Worm (Caenorhabditis elegans) whole organism, young adult: ENCODE measurements around the gene gcn-1.
A peak's percentile ranks its signal among the peaks of the same experiment; 100 is the strongest.

Source experiments
- B0336.3 ChIP-seq: fragments of 200-800 bp; sonication (Bioruptor generic); IDR thresholded peaks from 2 replicates; pipeline ENCODE4 v1.3.6; 2022; ENCODE audit warnings: missing genetic modification characterization, missing compliant biosample characterization
- C17E4.6 ChIP-seq: fragments of 200-800 bp; sonication (Bioruptor generic); IDR thresholded peaks from 2 replicates; pipeline ENCODE4 v1.3.6; 2022; ENCODE audit warnings: missing genetic modification reagents, missing genetic modification characterization, missing compliant biosample characterization
- D2030.7 ChIP-seq: fragments of 200-800 bp; sonication (Bioruptor generic); IDR thresholded peaks from 2 replicates; pipeline ENCODE4 v1.3.6; 2022; ENCODE audit warnings: missing genetic modification reagents, missing genetic modification characterization, missing compliant biosample characterization
- F22D6.2 ChIP-seq: sonication (generic microtip); optimal IDR thresholded peaks from 2 replicates; lab custom pipeline; 2016; ENCODE audit warnings: mild to moderate bottlenecking, missing genetic modification characterization, missing compliant biosample characterization
- F33H1.4 ChIP-seq: fragments of 200-800 bp; sonication (Bioruptor generic); IDR thresholded peaks from 2 replicates; pipeline ENCODE4 v1.3.6; 2022; ENCODE audit warnings: missing genetic modification reagents, missing genetic modification characterization, missing compliant biosample characterization
- F57C9.4 ChIP-seq: sonication (generic microtip); optimal IDR thresholded peaks from 2 replicates; lab custom pipeline; 2017; ENCODE audit warnings: mild to moderate bottlenecking, missing genetic modification characterization, missing compliant biosample characterization
- K11D2.4 ChIP-seq: fragments of 200-800 bp; sonication (Bioruptor generic); IDR thresholded peaks from 2 replicates; pipeline ENCODE4 v1.3.6; 2022; ENCODE audit warnings: missing genetic modification reagents, missing genetic modification characterization, missing compliant biosample characterization
- Y53G8AR.9 ChIP-seq: fragments of 200-800 bp; sonication (Bioruptor generic); conservative IDR thresholded peaks from 2 replicates; pipeline ENCODE4 v1.3.6; 2022; ENCODE audit warnings: missing genetic modification reagents, missing genetic modification characterization, missing compliant biosample characterization
- Y79H2A.3 ChIP-seq: fragments of 200-800 bp; sonication (Bioruptor generic); conservative IDR thresholded peaks from 2 replicates; pipeline ENCODE4 v1.3.6; 2022; ENCODE audit warnings: missing genetic modification reagents, missing genetic modification characterization, missing compliant biosample characterization
- ZK185.1 ChIP-seq: sonication (generic microtip); optimal IDR thresholded peaks from 2 replicates; lab custom pipeline; 2016; ENCODE audit warnings: mild to moderate bottlenecking, missing genetic modification characterization, missing compliant biosample characterization; ENCODE audit not compliant: poor library complexity, severe bottlenecking
- akir-1 ChIP-seq: fragments of 200-800 bp; sonication (Bioruptor generic); optimal IDR thresholded peaks from 2 replicates; lab custom pipeline; 2018; ENCODE audit warnings: mild to moderate bottlenecking, missing genetic modification characterization, moderate library complexity, missing compliant biosample characterization
- ama-1 ChIP-seq, 3 experiments: fragments of 150-350 bp in 1 of 3; sonication (generic microtip) in 2 of 3; optimal IDR thresholded peaks; 2 replicates each; lab custom pipeline; 2014 to 2018; ENCODE audit warnings: missing biosample characterization in 2 of 3, missing genetic modification characterization in 2 of 3, missing genetic modification reagents in 2 of 3
- aptf-2 ChIP-seq: fragments of 200-800 bp; sonication (Bioruptor generic); conservative IDR thresholded peaks from 2 replicates; pipeline ENCODE4 v1.3.6; 2022; ENCODE audit warnings: missing genetic modification reagents, missing genetic modification characterization, missing compliant biosample characterization
- bed-2 ChIP-seq: fragments of 200-800 bp; sonication (Bioruptor generic); IDR thresholded peaks from 2 replicates; pipeline ENCODE4 v1.3.6; 2022; ENCODE audit warnings: missing genetic modification reagents, missing genetic modification characterization, missing compliant biosample characterization
- ccch-3 ChIP-seq: fragments of 200-800 bp; sonication (Bioruptor generic); optimal IDR thresholded peaks from 2 replicates; lab custom pipeline; 2018; ENCODE audit warnings: mild to moderate bottlenecking, missing genetic modification characterization, missing compliant biosample characterization
- cebp-1 ChIP-seq, 2 experiments: fragments of 200-800 bp in 1 of 2; sonication (Bioruptor generic) in 1 of 2; sonication (generic microtip) in 1 of 2; IDR thresholded peaks in 1 of 2; optimal IDR thresholded peaks in 1 of 2; 2 replicates each; pipeline versions ENCODE4 v1.3.6 to Lab custom; 2017 to 2022; ENCODE audit warnings: missing compliant biosample characterization in 2 of 2, missing genetic modification characterization in 2 of 2, mild to moderate bottlenecking in 1 of 2, missing genetic modification reagents in 1 of 2, moderate library complexity in 1 of 2
- ceh-58 ChIP-seq: fragments of 200-800 bp; sonication (Bioruptor generic); IDR thresholded peaks from 2 replicates; pipeline ENCODE4 v1.3.6; 2022; ENCODE audit warnings: missing genetic modification characterization, missing compliant biosample characterization
- chd-7 ChIP-seq: sonication (generic microtip); optimal IDR thresholded peaks from 2 replicates; lab custom pipeline; 2016; ENCODE audit warnings: mild to moderate bottlenecking, missing genetic modification characterization, moderate library complexity, missing compliant biosample characterization
- dox-1 ChIP-seq: fragments of 200-800 bp; sonication (Bioruptor generic); IDR thresholded peaks from 2 replicates; pipeline ENCODE4 v1.3.6; 2022; ENCODE audit warnings: missing genetic modification reagents, missing genetic modification characterization, missing compliant biosample characterization
- dpl-1 ChIP-seq: fragments of 150-350 bp; optimal IDR thresholded peaks from 2 replicates; lab custom pipeline; 2014; ENCODE audit warnings: missing biosample characterization, missing genetic modification reagents, missing genetic modification characterization
- efl-1 ChIP-seq: fragments of 150-350 bp; optimal IDR thresholded peaks from 2 replicates; lab custom pipeline; 2014; ENCODE audit warnings: missing biosample characterization, missing genetic modification reagents, missing genetic modification characterization
- egl-18 ChIP-seq: fragments of 200-800 bp; sonication (Bioruptor generic); IDR thresholded peaks from 2 replicates; pipeline ENCODE4 v1.3.6; 2022; ENCODE audit warnings: missing genetic modification reagents, missing genetic modification characterization, missing compliant biosample characterization
- him-1 ChIP-seq: sonication (generic microtip); optimal IDR thresholded peaks from 2 replicates; lab custom pipeline; 2016; ENCODE audit warnings: missing genotype, missing genetic modification reagents, missing genetic modification characterization, missing compliant biosample characterization
- hlh-26 ChIP-seq: fragments of 200-800 bp; sonication (Bioruptor generic); conservative IDR thresholded peaks from 2 replicates; pipeline ENCODE4 v1.3.6; 2022; ENCODE audit warnings: missing genetic modification reagents, missing genetic modification characterization, missing compliant biosample characterization
- hmg-1.2 ChIP-seq: fragments of 200-800 bp; sonication (Bioruptor generic); IDR thresholded peaks from 2 replicates; pipeline ENCODE4 v1.3.6; 2022; ENCODE audit warnings: missing genetic modification reagents, missing genetic modification characterization, missing compliant biosample characterization
- lin-35 ChIP-seq, 3 experiments: fragments of 150-350 bp in 2 of 3; sonication (generic microtip) in 1 of 3; optimal IDR thresholded peaks; 2 replicates each; lab custom pipeline; 2014 to 2018; ENCODE audit warnings: missing biosample characterization in 3 of 3, missing genetic modification characterization in 3 of 3, missing genetic modification reagents in 3 of 3
- lin-40 ChIP-seq: sonication (generic microtip); optimal IDR thresholded peaks from 2 replicates; lab custom pipeline; 2016; ENCODE audit warnings: missing genetic modification characterization, mild to moderate bottlenecking, missing compliant biosample characterization, missing genotype, missing genetic modification reagents
- lin-54 ChIP-seq: fragments of 200-800 bp; sonication (Bioruptor generic); optimal IDR thresholded peaks from 2 replicates; lab custom pipeline; 2018; ENCODE audit warnings: mild to moderate bottlenecking, missing genetic modification characterization, missing compliant biosample characterization
- lsl-1 ChIP-seq: fragments of 200-800 bp; sonication (Bioruptor generic); optimal IDR thresholded peaks from 2 replicates; lab custom pipeline; 2018; ENCODE audit warnings: mild to moderate bottlenecking, missing genetic modification characterization, moderate library complexity, missing compliant biosample characterization
- madf-6 ChIP-seq: fragments of 200-800 bp; sonication (Bioruptor generic); IDR thresholded peaks from 2 replicates; pipeline ENCODE4 v1.3.6; 2022; ENCODE audit warnings: missing genetic modification reagents, missing genetic modification characterization, missing compliant biosample characterization
- madf-8 ChIP-seq: fragments of 200-800 bp; sonication (Bioruptor generic); conservative IDR thresholded peaks from 2 replicates; pipeline ENCODE4 v1.3.6; 2022; ENCODE audit warnings: missing genetic modification reagents, missing genetic modification characterization, missing compliant biosample characterization
- mcd-1 ChIP-seq: fragments of 200-800 bp; sonication (Bioruptor generic); IDR thresholded peaks from 2 replicates; pipeline ENCODE4 v1.3.6; 2022; ENCODE audit warnings: missing genetic modification reagents, missing genetic modification characterization, missing compliant biosample characterization
- mes-4 ChIP-seq: sonication (generic microtip); optimal IDR thresholded peaks from 2 replicates; lab custom pipeline; 2016; ENCODE audit warnings: missing genotype, missing genetic modification characterization, missing compliant biosample characterization
- mxl-1 ChIP-seq: sonication (generic microtip); optimal IDR thresholded peaks from 2 replicates; lab custom pipeline; 2016; ENCODE audit warnings: missing genetic modification characterization, missing compliant biosample characterization
- nfyb-1 ChIP-seq: fragments of 200-800 bp; sonication (Bioruptor generic); IDR thresholded peaks from 2 replicates; pipeline ENCODE4 v1.3.6; 2022; ENCODE audit warnings: missing genetic modification reagents, missing genetic modification characterization, missing compliant biosample characterization
- nhr-90 ChIP-seq: sonication (generic microtip); optimal IDR thresholded peaks from 2 replicates; lab custom pipeline; 2016; ENCODE audit warnings: missing genotype, mild to moderate bottlenecking, missing genetic modification characterization, missing compliant biosample characterization
- pbrm-1 ChIP-seq: fragments of 200-800 bp; sonication (Bioruptor generic); IDR thresholded peaks from 2 replicates; pipeline ENCODE4 v1.3.6; 2022; ENCODE audit warnings: missing genetic modification reagents, missing genetic modification characterization, missing compliant biosample characterization
- rcor-1 ChIP-seq: fragments of 200-800 bp; sonication (Bioruptor generic); IDR thresholded peaks from 2 replicates; pipeline ENCODE4 v1.3.6; 2022; ENCODE audit warnings: missing genetic modification reagents, missing genetic modification characterization, missing compliant biosample characterization
- snpc-1.3 ChIP-seq: sonication (generic microtip); optimal IDR thresholded peaks from 2 replicates; lab custom pipeline; 2017; ENCODE audit warnings: missing genetic modification characterization, mild to moderate bottlenecking, missing compliant biosample characterization, antibody characterized with exemption, moderate library complexity, missing genotype, missing genetic modification reagents; ENCODE audit not compliant: insufficient read depth
- snpc-3.4 ChIP-seq: sonication (generic microtip); optimal IDR thresholded peaks from 2 replicates; lab custom pipeline; 2017; ENCODE audit warnings: missing genetic modification characterization, mild to moderate bottlenecking, missing compliant biosample characterization, antibody characterized with exemption, moderate library complexity, missing genotype, missing genetic modification reagents
- tbp1 ChIP-seq: fragments of 200-800 bp; sonication (Bioruptor generic); optimal IDR thresholded peaks from 2 replicates; lab custom pipeline; 2018; ENCODE audit warnings: mild to moderate bottlenecking, missing genetic modification characterization, missing compliant biosample characterization
- unc-130 ChIP-seq: sonication (generic microtip); optimal IDR thresholded peaks from 2 replicates; lab custom pipeline; 2016; ENCODE audit warnings: missing genetic modification reagents, missing genetic modification characterization, missing compliant biosample characterization
- xnd-1 ChIP-seq: sonication (generic microtip); optimal IDR thresholded peaks from 2 replicates; lab custom pipeline; 2016; ENCODE audit warnings: missing genotype, missing genetic modification reagents, missing genetic modification characterization, missing compliant biosample characterization
- zim-3 ChIP-seq: sonication (generic microtip); optimal IDR thresholded peaks from 2 replicates; lab custom pipeline; 2017; ENCODE audit warnings: mild to moderate bottlenecking, missing genetic modification characterization, moderate library complexity, missing compliant biosample characterization
- ztf-3 ChIP-seq: fragments of 200-800 bp; sonication (Bioruptor generic); optimal IDR thresholded peaks from 2 replicates; lab custom pipeline; 2018; ENCODE audit warnings: mild to moderate bottlenecking, missing genetic modification characterization, missing compliant biosample characterization

gcn-1 gene

ce11 chrIII:2151480-2151995, at the start of gene gcn-1:
TSS of gene gcn-1 (plus strand) at chrIII:2151945.
- no peak for TF ChIP-seq zim-3 (tag; lab: Kevin White, UChicago)
- TF ChIP-seq nhr-90 (tag; lab: Kevin White, UChicago) = no peak
- TF ChIP-seq him-1 (tag; lab: Kevin White, UChicago) = peak; percentile 54
- peak; percentile 37 to 96 (median 57) for TF ChIP-seq lin-35 (GFP tag; optimal IDR thresholded peaks at IDR 0.05; lab: Kevin White, UChicago)
- TF ChIP-seq ztf-3 = no peak
- 0 out of 2 replicates have a peak, but pooled peaks have one; percentile 27 for TF ChIP-seq rcor-1
- no peak for TF ChIP-seq ceh-58 (GFP tag; lab: Robert Waterston, UW)
- peak; percentile 77 for TF ChIP-seq mcd-1
- TF ChIP-seq lsl-1 (GFP tag; lab: Kevin White, UChicago) = peak; percentile 66
- TF ChIP-seq Y53G8AR.9 (GFP tag; lab: Robert Waterston, UW) = 0 out of 2 replicates have a peak, but pooled peaks have one; percentile 35
- TF ChIP-seq B0336.3 = peak; percentile 66
- TF ChIP-seq akir-1 = no peak
- TF ChIP-seq madf-6 (GFP tag; lab: Robert Waterston, UW) = peak; percentile 80
- peak; percentile 67 for TF ChIP-seq lin-40
- TF ChIP-seq aptf-2 (GFP tag; lab: Robert Waterston, UW) = no peak
- TF ChIP-seq Y79H2A.3 = no peak
- TF ChIP-seq pbrm-1 (GFP tag; lab: Robert Waterston, UW) = peak; percentile 48; the same call in 1 of the 2 replicates
- TF ChIP-seq mes-4 (tag; lab: Kevin White, UChicago) = no peak
- TF ChIP-seq K11D2.4 (GFP tag; lab: Robert Waterston, UW) = no peak
- 0 out of 2 replicates have a peak, but pooled peaks have one; percentile 23 for TF ChIP-seq nfyb-1
- TF ChIP-seq xnd-1 (tag; lab: Kevin White, UChicago) = peak; percentile 5
- peak; percentile 84 for TF ChIP-seq efl-1 (GFP tag; lab: Kevin White, UChicago)
- TF ChIP-seq tbp1 (GFP tag; lab: Kevin White, UChicago) = peak; percentile 24
- no peak for TF ChIP-seq F22D6.2 (tag; lab: Kevin White, UChicago)
- no peak for TF ChIP-seq ccch-3 (GFP tag; lab: Kevin White, UChicago)
- no peak for TF ChIP-seq cebp-1 (GFP tag; IDR thresholded peaks at IDR 0.05; lab: Robert Waterston, UW)
- peak; percentile 46 for TF ChIP-seq cebp-1 (tag; optimal IDR thresholded peaks at IDR 0.05; lab: Kevin White, UChicago)
- peak; percentile 45 for TF ChIP-seq snpc-1.3
- TF ChIP-seq F33H1.4 (GFP tag; lab: Robert Waterston, UW) = peak; percentile 50
- TF ChIP-seq F57C9.4 = no peak
- TF ChIP-seq hmg-1.2 (GFP tag; lab: Robert Waterston, UW) = 0 out of 2 replicates have a peak, but pooled peaks have one; percentile 28
- no peak for TF ChIP-seq bed-2 (GFP tag; lab: Robert Waterston, UW)
- peak; percentile 90 for TF ChIP-seq dpl-1 (GFP tag; lab: Kevin White, UChicago)
- no peak for TF ChIP-seq mxl-1
- TF ChIP-seq C17E4.6 = no peak
- no peak for TF ChIP-seq ama-1 (optimal IDR thresholded peaks at IDR 0.05; lab: Kevin White, UChicago)
- no peak for TF ChIP-seq ama-1 (GFP tag; optimal IDR thresholded peaks at IDR 0.05; lab: Kevin White, UChicago)
- no peak for TF ChIP-seq unc-130 (GFP tag; lab: Kevin White, UChicago)
- TF ChIP-seq hlh-26 (GFP tag; lab: Robert Waterston, UW) = no peak
- no peak for TF ChIP-seq madf-8
- TF ChIP-seq snpc-3.4 = peak; percentile 24
- TF ChIP-seq dox-1 (GFP tag; lab: Robert Waterston, UW) = 0 out of 2 replicates have a peak, but pooled peaks have one; percentile 16
- no peak for TF ChIP-seq egl-18 (GFP tag; lab: Robert Waterston, UW)
- peak; percentile 25; the same call in 1 of the 2 replicates for TF ChIP-seq D2030.7 (GFP tag; lab: Robert Waterston, UW)
- TF ChIP-seq lin-54 = peak; percentile 98
- no peak for TF ChIP-seq chd-7
- TF ChIP-seq ZK185.1 = no peak
- TF ChIP-seq, all 124 proteins: peak for 23
